Worm (Caenorhabditis elegans): ENCODE data around the gene cdk-11.1.
A peak's percentile ranks its signal among the peaks of the same experiment; 100 is the strongest.

Gene cdk-11.1

DNA sequence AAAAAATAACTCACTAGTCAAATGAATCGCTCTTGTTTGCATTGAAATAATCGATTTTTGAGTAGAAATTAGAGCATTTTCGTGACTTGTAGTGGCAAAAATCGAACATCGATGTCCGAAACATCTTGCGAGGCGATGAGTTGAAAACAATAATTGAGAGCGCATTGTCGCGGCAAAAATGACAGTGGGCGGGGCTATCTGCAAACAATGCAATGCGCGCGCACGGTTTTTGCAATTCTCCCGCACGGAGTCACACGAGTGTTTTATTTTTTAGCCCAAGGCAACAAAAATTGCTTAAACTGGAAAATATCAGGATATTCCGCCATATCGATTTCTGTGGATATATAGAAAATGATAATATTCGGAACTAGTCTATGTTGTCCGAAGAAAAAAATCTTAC lies 9.5 kb downstream of the cdk-11.1 start, which contains the start of gene B0495.9:
Gene B0495.9, minus strand, starts transcription at position 171 of the 400 bp plus-strand sequence.
- TF ChIP-seq bed-3 (GFP tag; optimal IDR thresholded peaks at IDR 0.05), result peak; percentile 79
- TF ChIP-seq drap-1 (GFP tag; optimal IDR thresholded peaks at IDR 0.05), result peak; percentile 91
- TF ChIP-seq ces-1 (GFP tag; optimal IDR thresholded peaks at IDR 0.05), result peak; percentile 48
- no peak for TF ChIP-seq unc-62 (GFP tag; optimal IDR thresholded peaks at IDR 0.05)
- TF ChIP-seq sptf-1 (tag; optimal IDR thresholded peaks at IDR 0.05), result peak; percentile 96
- TF ChIP-seq blmp-1 (tag; optimal IDR thresholded peaks at IDR 0.05), result peak; percentile 69
- peak; percentile 96 for TF ChIP-seq mls-2 (tag; optimal IDR thresholded peaks at IDR 0.05)
- TF ChIP-seq M03D4.4 (tag; optimal IDR thresholded peaks at IDR 0.05), result peak; percentile 90
- peak; percentile 73 for TF ChIP-seq tbx-8 (GFP tag; optimal IDR thresholded peaks at IDR 0.05)
- peak; percentile 73 for TF ChIP-seq elt-1 (tag; optimal IDR thresholded peaks at IDR 0.05; ENCODE audit: borderline replicate concordance, insufficient read depth)
- TF ChIP-seq pha-4 (tag; optimal IDR thresholded peaks at IDR 0.05), result peak; percentile 45
- peak; percentile 8 for TF ChIP-seq nhr-237 (tag; optimal IDR thresholded peaks at IDR 0.05)
- TF ChIP-seq nhr-12 (tag; optimal IDR thresholded peaks at IDR 0.05), result peak; percentile 95
- no peak for TF ChIP-seq elt-3 (tag; optimal IDR thresholded peaks at IDR 0.05)
- peak; percentile 83 for TF ChIP-seq ham-2 (GFP tag; optimal IDR thresholded peaks at IDR 0.05)
- TF ChIP-seq ceh-39 (tag; optimal IDR thresholded peaks at IDR 0.05), result peak; percentile 27
- TF ChIP-seq flh-1 (GFP tag; optimal IDR thresholded peaks at IDR 0.05), result peak; percentile 77
- TF ChIP-seq ceh-43 (GFP tag; optimal IDR thresholded peaks at IDR 0.05), result peak; percentile 90
- TF ChIP-seq unc-120 (tag; optimal IDR thresholded peaks at IDR 0.05; ENCODE audit: poor library complexity, severe bottlenecking), result peak; percentile 75
- TF ChIP-seq mab-5 (tag; optimal IDR thresholded peaks at IDR 0.05), result peak; percentile 23
- no peak for TF ChIP-seq snpc-4 (tag; optimal IDR thresholded peaks at IDR 0.05)
- peak; percentile 76 for TF ChIP-seq sem-2 (GFP tag; optimal IDR thresholded peaks at IDR 0.05)
- TF ChIP-seq lin-13 (tag; optimal IDR thresholded peaks at IDR 0.05), result peak; percentile 79
- peak; percentile 71 for TF ChIP-seq hlh-1 (tag; optimal IDR thresholded peaks at IDR 0.05)
- peak; percentile 3 for TF ChIP-seq nhr-28 (tag; optimal IDR thresholded peaks at IDR 0.05)
- peak; percentile 69 for TF ChIP-seq lsy-2 (tag; optimal IDR thresholded peaks at IDR 0.05)
- peak; percentile 93 for TF ChIP-seq nhr-76 (tag; optimal IDR thresholded peaks at IDR 0.05)
- peak; percentile 87 for TF ChIP-seq unc-39 (tag; optimal IDR thresholded peaks at IDR 0.05)
- TF ChIP-seq ceh-83 (GFP tag; optimal IDR thresholded peaks at IDR 0.05), result peak; percentile 81
- TF ChIP-seq lin-32 (GFP tag; optimal IDR thresholded peaks at IDR 0.05), result peak; percentile 88
- TF ChIP-seq cnd-1 (tag; optimal IDR thresholded peaks at IDR 0.05), result peak; percentile 92
- no peak for TF ChIP-seq nhr-2 (tag; optimal IDR thresholded peaks at IDR 0.05)
- peak; percentile 33 for TF ChIP-seq mep-1 (tag; optimal IDR thresholded peaks at IDR 0.05)
- TF ChIP-seq ztf-11 (tag; optimal IDR thresholded peaks at IDR 0.05), result peak; percentile 94
- no peak for TF ChIP-seq zip-8 (tag; optimal IDR thresholded peaks at IDR 0.05)

DNA sequence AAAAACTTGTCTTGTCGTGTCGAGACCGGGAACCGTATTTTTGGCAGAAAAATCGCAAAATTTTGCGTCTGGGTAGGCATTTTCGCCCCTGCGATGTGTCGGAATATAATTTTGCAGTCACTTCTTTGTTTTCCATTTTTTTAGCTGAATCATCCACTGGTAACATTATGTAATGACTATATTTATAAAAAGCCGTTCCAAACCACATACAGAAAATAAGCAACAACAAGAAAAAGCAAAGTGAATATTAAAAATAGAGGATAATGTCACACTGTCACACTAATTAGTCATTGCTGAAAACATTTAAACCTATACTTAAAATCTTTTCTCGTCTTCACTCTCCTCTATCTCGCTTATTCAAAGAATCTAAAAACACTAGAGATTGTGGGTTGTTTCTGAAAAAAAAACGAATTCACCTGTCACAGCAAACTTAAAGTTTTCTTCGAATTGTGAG lies 10.3 kb downstream of the cdk-11.1 start, which contains the start of gene sre-1:
Gene sre-1, plus strand, starts transcription at position 404 of the 454 bp plus-strand sequence.
- no peak for TF ChIP-seq ceh-43 (GFP tag; optimal IDR thresholded peaks at IDR 0.05)
- TF ChIP-seq mep-1 (tag; optimal IDR thresholded peaks at IDR 0.05), result no peak
- TF ChIP-seq sem-2 (GFP tag; optimal IDR thresholded peaks at IDR 0.05), result no peak
- no peak for TF ChIP-seq drap-1 (GFP tag; optimal IDR thresholded peaks at IDR 0.05)
- TF ChIP-seq blmp-1 (tag; optimal IDR thresholded peaks at IDR 0.05), result no peak
- no peak for TF ChIP-seq pha-4 (tag; optimal IDR thresholded peaks at IDR 0.05)
- no peak for TF ChIP-seq hlh-1 (tag; optimal IDR thresholded peaks at IDR 0.05)
- TF ChIP-seq nhr-237 (tag; optimal IDR thresholded peaks at IDR 0.05), result no peak
- TF ChIP-seq unc-62 (GFP tag; optimal IDR thresholded peaks at IDR 0.05), result no peak

DNA sequence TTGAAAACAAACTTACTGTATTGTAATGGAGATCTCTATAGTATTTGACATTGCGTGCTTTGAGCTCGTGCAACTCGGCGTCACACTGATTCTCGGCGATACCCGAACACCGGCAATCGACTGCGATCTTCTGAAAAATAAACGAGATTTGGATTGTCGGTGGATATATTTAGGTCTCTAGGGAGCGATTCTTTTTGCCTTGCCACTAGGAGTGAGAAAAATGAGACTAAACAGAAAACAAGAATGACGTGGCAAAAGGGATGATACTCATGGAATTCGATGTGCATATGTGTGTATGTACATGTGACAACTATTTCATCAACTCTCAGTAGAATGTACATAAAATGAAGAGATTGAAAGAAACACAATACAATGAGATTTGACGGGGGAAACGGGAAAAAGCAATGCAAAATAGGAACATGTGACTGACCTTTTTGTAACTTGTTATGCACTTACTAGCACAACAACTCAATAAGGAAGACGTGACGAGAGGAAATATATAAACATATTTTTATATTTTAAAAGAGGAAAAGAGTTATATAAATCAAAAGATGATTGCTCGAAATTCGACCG lies 15.7 kb downstream of the cdk-11.1 start:
- TF ChIP-seq mls-2 (tag; optimal IDR thresholded peaks at IDR 0.05) (no peak), ces-1 (GFP tag; optimal IDR thresholded peaks at IDR 0.05) (peak; percentile 79), lin-13 (tag; optimal IDR thresholded peaks at IDR 0.05) (no peak)

DNA sequence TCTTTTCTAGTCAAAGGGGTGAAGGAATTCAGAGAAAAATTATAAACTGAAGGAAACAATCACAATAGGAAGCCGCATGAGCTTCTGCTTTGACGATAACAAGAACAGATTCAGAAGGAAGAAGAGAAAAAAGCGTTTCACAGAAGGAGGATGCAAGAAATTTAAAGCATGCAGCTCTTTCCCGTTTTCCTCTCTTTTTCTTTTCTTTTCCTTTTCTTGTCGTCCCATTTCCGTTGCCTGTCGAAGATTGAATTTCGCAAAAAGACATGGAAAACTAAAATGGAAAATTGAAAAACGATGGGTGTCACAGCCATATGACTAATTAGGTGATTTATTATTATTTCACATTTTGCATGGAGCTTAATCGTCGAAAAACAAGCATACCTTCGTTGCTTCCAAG lies 17.1 kb downstream of the cdk-11.1 start:
- TF ChIP-seq ceh-83 (GFP tag; optimal IDR thresholded peaks at IDR 0.05) (no peak), ces-1 (GFP tag; optimal IDR thresholded peaks at IDR 0.05) (peak; percentile 43), lin-13 (tag; optimal IDR thresholded peaks at IDR 0.05) (no peak), cnd-1 (tag; optimal IDR thresholded peaks at IDR 0.05) (no peak)
